Worm (Caenorhabditis elegans) whole organism, L4 larva: ENCODE measurements around the gene srz-75.

ENCODE experiments used
- D1046.2 ChIP-seq: fragments of 200-800 bp; sonication (Bioruptor generic); IDR thresholded peaks from 2 replicates; pipeline ENCODE4 v1.3.6; 2022; ENCODE audit warnings: missing genetic modification characterization, missing compliant biosample characterization
- F10B5.3 ChIP-seq: sonication (generic microtip); optimal IDR thresholded peaks from 2 replicates; lab custom pipeline; 2016; ENCODE audit warnings: mild to moderate bottlenecking, missing genetic modification characterization, missing compliant biosample characterization
- F44E2.7 ChIP-seq: fragments of 200-800 bp; sonication (Bioruptor generic); IDR thresholded peaks from 2 replicates; pipeline ENCODE4 v2.1.2; 2022; ENCODE audit warnings: missing genetic modification characterization, missing compliant biosample characterization
- R02D3.7 ChIP-seq: fragments of 150-350 bp; sonication (generic microtip); optimal IDR thresholded peaks from 3 replicates; lab custom pipeline; 2014; ENCODE audit warnings: missing biosample characterization, missing genetic modification characterization
- T20F7.1 ChIP-seq: fragments of 200-800 bp; sonication (Bioruptor generic); optimal IDR thresholded peaks from 2 replicates; lab custom pipeline; 2018; ENCODE audit warnings: mild to moderate bottlenecking, missing genetic modification characterization, missing compliant biosample characterization
- Y105C5A.15 ChIP-seq: fragments of 200-800 bp; sonication (Bioruptor generic); IDR thresholded peaks from 2 replicates; pipeline ENCODE4 v1.3.6; 2022; ENCODE audit warnings: missing genetic modification characterization, missing compliant biosample characterization
- Y48G9A.11 ChIP-seq: fragments of 200-800 bp; sonication (Bioruptor generic); IDR thresholded peaks from 2 replicates; pipeline ENCODE4 v1.3.6; 2022; ENCODE audit warnings: missing genetic modification reagents, missing genetic modification characterization, missing compliant biosample characterization
- ama-1 ChIP-seq: fragments of 150-350 bp; optimal IDR thresholded peaks from 2 replicates; lab custom pipeline; 2014; ENCODE audit warnings: inconsistent platforms, mixed read lengths
- ceh-20 ChIP-seq: fragments of 200-800 bp; sonication (Bioruptor generic); IDR thresholded peaks from 2 replicates; pipeline ENCODE4 v1.3.6; 2022; ENCODE audit warnings: missing genetic modification reagents, missing genetic modification characterization, missing compliant biosample characterization
- ceh-82 ChIP-seq: sonication (generic microtip); optimal IDR thresholded peaks from 2 replicates; lab custom pipeline; 2017; ENCODE audit warnings: missing biosample characterization, missing genetic modification characterization
- daf-12 ChIP-seq: fragments of 150-350 bp; optimal IDR thresholded peaks from 2 replicates; lab custom pipeline; 2014; ENCODE audit warnings: missing biosample characterization, missing genetic modification reagents, missing genetic modification characterization
- daf-19 ChIP-seq: fragments of 200-800 bp; sonication (Bioruptor generic); conservative IDR thresholded peaks from 2 replicates; pipeline ENCODE4 v1.3.6; 2022; ENCODE audit warnings: missing genetic modification characterization, missing compliant biosample characterization
- dmd-8 ChIP-seq: fragments of 200-800 bp; sonication (Bioruptor generic); IDR thresholded peaks from 2 replicates; pipeline ENCODE4 v1.3.6; 2022; ENCODE audit warnings: missing genetic modification characterization, missing compliant biosample characterization
- dmd-9 ChIP-seq: fragments of 200-800 bp; sonication (Bioruptor generic); IDR thresholded peaks from 2 replicates; pipeline ENCODE4 v1.3.6; 2022; ENCODE audit warnings: missing genetic modification reagents, missing genetic modification characterization, missing compliant biosample characterization
- dpl-1 ChIP-seq: fragments of 150-350 bp; optimal IDR thresholded peaks from 2 replicates; lab custom pipeline; 2014; ENCODE audit warnings: missing biosample characterization, missing genetic modification reagents, missing genetic modification characterization
- duxl-1 ChIP-seq: sonication (generic microtip); optimal IDR thresholded peaks from 2 replicates; lab custom pipeline; 2016; ENCODE audit warnings: mild to moderate bottlenecking, missing genetic modification characterization, moderate library complexity, missing compliant biosample characterization; ENCODE audit not compliant: poor library complexity
- fos-1 ChIP-seq: fragments of 150-350 bp; optimal IDR thresholded peaks from 2 replicates; lab custom pipeline; 2014; ENCODE audit warnings: missing biosample characterization, missing genetic modification characterization
- gei-8 ChIP-seq: fragments of 200-800 bp; sonication (Bioruptor generic); optimal IDR thresholded peaks from 2 replicates; lab custom pipeline; 2018; ENCODE audit warnings: mild to moderate bottlenecking, missing genetic modification characterization, missing compliant biosample characterization
- hlh-30 ChIP-seq: sonication (generic microtip); optimal IDR thresholded peaks from 2 replicates; lab custom pipeline; 2017; ENCODE audit warnings: antibody characterized with exemption, mild to moderate bottlenecking, missing genetic modification characterization, missing compliant biosample characterization; ENCODE audit not compliant: insufficient read depth
- hmg-1.1 ChIP-seq: fragments of 200-800 bp; sonication (Bioruptor generic); IDR thresholded peaks from 2 replicates; pipeline ENCODE4 v1.3.6; 2022; ENCODE audit warnings: missing genetic modification reagents, missing genetic modification characterization, missing compliant biosample characterization
- lim-7 ChIP-seq: fragments of 200-800 bp; sonication (Bioruptor generic); IDR thresholded peaks from 2 replicates; pipeline ENCODE4 v1.3.6; 2022; ENCODE audit warnings: missing genetic modification characterization, missing compliant biosample characterization
- lin-1 ChIP-seq: fragments of 200-800 bp; sonication (Bioruptor generic); IDR thresholded peaks from 2 replicates; pipeline ENCODE4 v1.3.6; 2022; ENCODE audit warnings: missing genetic modification reagents, missing genetic modification characterization, missing compliant biosample characterization
- lin-13 ChIP-seq: fragments of 150-350 bp; optimal IDR thresholded peaks from 2 replicates; lab custom pipeline; 2014; ENCODE audit warnings: missing biosample characterization, missing genetic modification reagents, missing genetic modification characterization
- lin-38 ChIP-seq: fragments of 200-800 bp; sonication (Bioruptor generic); IDR thresholded peaks from 2 replicates; pipeline ENCODE4 v1.3.6; 2022; ENCODE audit warnings: missing genetic modification reagents, missing genetic modification characterization, missing compliant biosample characterization
- madf-5 ChIP-seq, 2 experiments: fragments of 200-800 bp; sonication (Bioruptor generic); IDR thresholded peaks; 2 replicates each; pipeline ENCODE4 v1.3.6; 2022; ENCODE audit warnings: missing compliant biosample characterization in 2 of 2, missing genetic modification characterization in 2 of 2
- mdl-1 ChIP-seq, 2 experiments: fragments of 150-350 bp in 1 of 2; sonication (generic microtip) in 1 of 2; optimal IDR thresholded peaks; 2 replicates each; lab custom pipeline; 2014 to 2017; ENCODE audit warnings: missing biosample characterization in 2 of 2, missing genetic modification characterization in 2 of 2
- mdt-29 ChIP-seq: fragments of 200-800 bp; sonication (Bioruptor generic); IDR thresholded peaks from 2 replicates; pipeline ENCODE4 v1.3.6; 2022; ENCODE audit warnings: missing genetic modification reagents, missing genetic modification characterization, missing compliant biosample characterization
- mep-1 ChIP-seq: fragments of 150-350 bp; sonication (generic microtip); optimal IDR thresholded peaks from 3 replicates; lab custom pipeline; 2014; ENCODE audit warnings: missing biosample characterization, missing genetic modification characterization
- mes-2 ChIP-seq: sonication (generic microtip); optimal IDR thresholded peaks from 2 replicates; lab custom pipeline; 2016; ENCODE audit warnings: missing genotype, mild to moderate bottlenecking, missing genetic modification characterization, missing compliant biosample characterization; ENCODE audit not compliant: poor library complexity, severe bottlenecking
- mxl-2 ChIP-seq: fragments of 200-800 bp; sonication (Bioruptor generic); conservative IDR thresholded peaks from 2 replicates; pipeline ENCODE4 v1.3.6; 2022; ENCODE audit warnings: missing genetic modification reagents, missing genetic modification characterization, missing compliant biosample characterization
- mxl-3 ChIP-seq: fragments of 200-800 bp; sonication (Bioruptor generic); optimal IDR thresholded peaks from 2 replicates; lab custom pipeline; 2018; ENCODE audit warnings: mild to moderate bottlenecking, missing genetic modification characterization, missing compliant biosample characterization
- nhr-10 ChIP-seq: fragments of 150-350 bp; optimal IDR thresholded peaks from 2 replicates; lab custom pipeline; 2014; ENCODE audit warnings: missing biosample characterization, missing genetic modification characterization
- nhr-102 ChIP-seq: sonication (generic microtip); optimal IDR thresholded peaks from 2 replicates; lab custom pipeline; 2016; ENCODE audit warnings: mild to moderate bottlenecking, missing genetic modification characterization, moderate library complexity, missing compliant biosample characterization
- nhr-237 ChIP-seq: sonication (generic microtip); optimal IDR thresholded peaks from 2 replicates; lab custom pipeline; 2017; ENCODE audit warnings: missing biosample characterization, missing genetic modification characterization
- nhr-25 ChIP-seq: sonication (generic microtip); optimal IDR thresholded peaks from 2 replicates; lab custom pipeline; 2017; ENCODE audit warnings: missing genetic modification characterization, mild to moderate bottlenecking, missing compliant biosample characterization, antibody characterized with exemption, moderate library complexity, borderline replicate concordance; ENCODE audit not compliant: insufficient read depth
- nhr-48 ChIP-seq: sonication (generic microtip); optimal IDR thresholded peaks from 2 replicates; lab custom pipeline; 2016; ENCODE audit warnings: mild to moderate bottlenecking, missing genetic modification characterization, missing compliant biosample characterization
- nhr-76 ChIP-seq: fragments of 150-350 bp; optimal IDR thresholded peaks from 2 replicates; lab custom pipeline; 2014; ENCODE audit warnings: missing biosample characterization, missing genetic modification characterization
- pqm-1 ChIP-seq: sonication (generic microtip); optimal IDR thresholded peaks from 2 replicates; lab custom pipeline; 2017; ENCODE audit warnings: missing biosample characterization, missing genetic modification characterization
- saeg-2 ChIP-seq: fragments of 200-800 bp; sonication (Bioruptor generic); IDR thresholded peaks from 2 replicates; pipeline ENCODE4 v1.3.6; 2022; ENCODE audit warnings: missing genetic modification reagents, missing genetic modification characterization, missing compliant biosample characterization
- set-16 ChIP-seq: fragments of 200-800 bp; sonication (Bioruptor generic); IDR thresholded peaks from 2 replicates; pipeline ENCODE4 v1.3.6; 2022; ENCODE audit warnings: missing genetic modification reagents, missing genetic modification characterization, missing compliant biosample characterization
- snpc-1.2 ChIP-seq: fragments of 200-800 bp; sonication (Bioruptor generic); IDR thresholded peaks from 2 replicates; pipeline ENCODE4 v1.3.6; 2022; ENCODE audit warnings: missing genetic modification reagents, missing genetic modification characterization, missing compliant biosample characterization
- spr-1 ChIP-seq: sonication (generic microtip); optimal IDR thresholded peaks from 2 replicates; lab custom pipeline; 2016; ENCODE audit warnings: mild to moderate bottlenecking, missing genetic modification characterization, missing compliant biosample characterization
- unc-130 ChIP-seq: sonication (generic microtip); optimal IDR thresholded peaks from 2 replicates; lab custom pipeline; 2016; ENCODE audit warnings: missing genetic modification reagents, missing genetic modification characterization, missing compliant biosample characterization
- unc-39 ChIP-seq: sonication (generic microtip); optimal IDR thresholded peaks from 2 replicates; lab custom pipeline; 2017; ENCODE audit warnings: missing biosample characterization, missing genetic modification characterization
- zip-11 ChIP-seq: fragments of 200-800 bp; sonication (Bioruptor generic); IDR thresholded peaks from 2 replicates; pipeline ENCODE4 v1.3.6; 2022; ENCODE audit warnings: missing genetic modification characterization, missing compliant biosample characterization
- ztf-7 ChIP-seq: fragments of 150-350 bp; optimal IDR thresholded peaks from 2 replicates; lab custom pipeline; 2014; ENCODE audit warnings: missing biosample characterization, missing genetic modification characterization

The srz-75 gene

ce11 chrIV:16280614-16281013, 10.0 kb downstream of the srz-75 start, which contains the start of gene clec-191:
Gene clec-191, minus strand, starts transcription at chrIV:16280714.
- TF ChIP-seq lin-38: no peak
- TF ChIP-seq unc-39 (tag; lab: Kevin White, UChicago): no peak
- no peak for TF ChIP-seq mdl-1 (tag; optimal IDR thresholded peaks at IDR 0.05; lab: Kevin White, UChicago)
- TF ChIP-seq mdt-29: no peak
- TF ChIP-seq F10B5.3 (tag; lab: Kevin White, UChicago): no peak
- TF ChIP-seq Y105C5A.15 (GFP tag; lab: Robert Waterston, UW): no peak
- TF ChIP-seq fos-1 (tag; lab: Kevin White, UChicago): no peak
- no peak for TF ChIP-seq lin-13 (GFP tag; lab: Kevin White, UChicago)
- no peak for TF ChIP-seq dmd-8
- TF ChIP-seq dmd-9: no peak
- no peak for TF ChIP-seq nhr-237 (tag; lab: Kevin White, UChicago)
- TF ChIP-seq mes-2 (tag; lab: Kevin White, UChicago): no peak
- no peak for TF ChIP-seq set-16 (GFP tag; lab: Robert Waterston, UW)
- no peak for TF ChIP-seq ceh-82
- no peak for TF ChIP-seq daf-12
- no peak for TF ChIP-seq spr-1 (tag; lab: Kevin White, UChicago)
- no peak for TF ChIP-seq mxl-3
- TF ChIP-seq duxl-1 (tag; lab: Kevin White, UChicago): no peak
- no peak for TF ChIP-seq dpl-1 (GFP tag; lab: Kevin White, UChicago)

- TF ChIP-seq mxl-2 (GFP tag; lab: Robert Waterston, UW) (no peak), R02D3.7 (no peak), ztf-7 (tag; lab: Kevin White, UChicago) (no peak), nhr-76 (tag; lab: Kevin White, UChicago) (no peak), gei-8 (no peak), saeg-2 (GFP tag; lab: Robert Waterston, UW) (no peak), pqm-1 (tag; lab: Kevin White, UChicago) (no peak)
Observed at ce11 chrIV:16277902-16278301, 12.7 kb downstream of the srz-75 start, which contains the start of gene ccch-2. Gene ccch-2, plus strand, starts transcription at chrIV:16278202.

- no peak for TF ChIP-seq lim-7 (GFP tag; lab: Robert Waterston, UW)
- TF ChIP-seq mdl-1 (tag; optimal IDR thresholded peaks at IDR 0.05; lab: Kevin White, UChicago): no peak
- no peak for TF ChIP-seq T20F7.1 (GFP tag; lab: Kevin White, UChicago)
- TF ChIP-seq ztf-7 (tag; lab: Kevin White, UChicago): no peak
- TF ChIP-seq unc-130 (GFP tag; lab: Kevin White, UChicago): no peak
- no peak for TF ChIP-seq F44E2.7 (GFP tag; lab: Robert Waterston, UW)
- no peak for TF ChIP-seq nhr-10 (tag; lab: Kevin White, UChicago)
- TF ChIP-seq mep-1: no peak
- no peak for TF ChIP-seq duxl-1 (tag; lab: Kevin White, UChicago)
- no peak for TF ChIP-seq spr-1 (tag; lab: Kevin White, UChicago)
- no peak for TF ChIP-seq nhr-25
- TF ChIP-seq nhr-102 (tag; lab: Kevin White, UChicago): no peak
- TF ChIP-seq ceh-20: no peak
Observed at ce11 chrIV:16277291-16277690, 13.4 kb downstream of the srz-75 start, which contains the start of gene F38C2.7. Gene F38C2.7, minus strand, starts transcription at chrIV:16277391.

ce11 chrIV:16270955-16271354, 19.7 kb downstream of the srz-75 start, which contains the start of gene F38C2.4:
Gene F38C2.4, plus strand, starts transcription at chrIV:16271255.
- no peak for TF ChIP-seq nhr-25
- no peak for TF ChIP-seq madf-5 (GFP tag; IDR thresholded peaks at IDR 0.05; lab: Robert Waterston, UW)
- no peak for TF ChIP-seq hlh-30 (tag; lab: Kevin White, UChicago)
- no peak for TF ChIP-seq daf-19
- no peak for TF ChIP-seq dmd-9
- TF ChIP-seq ama-1: no peak
- TF ChIP-seq nhr-48 (tag; lab: Kevin White, UChicago): no peak
- TF ChIP-seq mxl-3: no peak
- TF ChIP-seq Y48G9A.11 (GFP tag; lab: Robert Waterston, UW): no peak
- TF ChIP-seq dpl-1 (GFP tag; lab: Kevin White, UChicago): no peak
- TF ChIP-seq hmg-1.1 (GFP tag; lab: Robert Waterston, UW): no peak
- no peak for TF ChIP-seq snpc-1.2 (GFP tag; lab: Robert Waterston, UW)
- no peak for TF ChIP-seq nhr-237 (tag; lab: Kevin White, UChicago)
- no peak for TF ChIP-seq D1046.2 (GFP tag; lab: Robert Waterston, UW)
- TF ChIP-seq zip-11 (GFP tag; lab: Robert Waterston, UW): no peak
- no peak for TF ChIP-seq lin-1
- TF ChIP-seq nhr-76 (tag; lab: Kevin White, UChicago): no peak
